Worm (Caenorhabditis elegans) whole organism, early embryonic: ENCODE measurements around the gene Y48B6A.1.

Source experiments
- B0310.2 ChIP-seq: sonication (generic microtip); optimal IDR thresholded peaks from 2 replicates; lab custom pipeline; 2016; ENCODE audit warnings: mild to moderate bottlenecking, missing genetic modification characterization, missing compliant biosample characterization
- F13C5.2 ChIP-seq: sonication (generic microtip); optimal IDR thresholded peaks from 2 replicates; lab custom pipeline; 2017; ENCODE audit warnings: mild to moderate bottlenecking, missing genetic modification characterization, inconsistent platforms, missing compliant biosample characterization
- aly-1 ChIP-seq: sonication (generic microtip); optimal IDR thresholded peaks from 2 replicates; lab custom pipeline; 2016; ENCODE audit warnings: missing genetic modification characterization, missing compliant biosample characterization
- ama-1 ChIP-seq: fragments of 150-350 bp; optimal IDR thresholded peaks from 2 replicates; lab custom pipeline; 2014
- ceh-13 ChIP-seq: fragments of 200-800 bp; sonication (Bioruptor generic); optimal IDR thresholded peaks from 2 replicates; lab custom pipeline; 2018; ENCODE audit warnings: mild to moderate bottlenecking, missing genetic modification characterization, missing compliant biosample characterization
- ceh-36 ChIP-seq: sonication (generic microtip); optimal IDR thresholded peaks from 2 replicates; lab custom pipeline; 2016; ENCODE audit warnings: missing genetic modification characterization, inconsistent platforms, missing compliant biosample characterization
- ets-7 ChIP-seq: sonication (generic microtip); optimal IDR thresholded peaks from 2 replicates; lab custom pipeline; 2016; ENCODE audit warnings: missing genotype, missing genetic modification characterization, missing compliant biosample characterization
- flt-1 ChIP-seq: fragments of 200-800 bp; sonication (Bioruptor generic); IDR thresholded peaks from 2 replicates; pipeline ENCODE4 v1.3.6; 2022; ENCODE audit warnings: missing genetic modification characterization, missing compliant biosample characterization
- hmbx-1 ChIP-seq: sonication (generic microtip); optimal IDR thresholded peaks from 2 replicates; lab custom pipeline; 2016; ENCODE audit warnings: mild to moderate bottlenecking, missing genetic modification characterization, missing compliant biosample characterization
- hmg-4 ChIP-seq: fragments of 200-800 bp; sonication (Bioruptor generic); optimal IDR thresholded peaks from 2 replicates; lab custom pipeline; 2018; ENCODE audit warnings: mild to moderate bottlenecking, missing genetic modification characterization, missing compliant biosample characterization
- hnd-1 ChIP-seq: sonication (generic microtip); optimal IDR thresholded peaks from 2 replicates; lab custom pipeline; 2016; ENCODE audit warnings: missing genetic modification characterization, missing compliant biosample characterization
- pes-1 ChIP-seq: fragments of 200-800 bp; sonication (Bioruptor generic); IDR thresholded peaks from 2 replicates; pipeline ENCODE4 v1.3.6; 2022; ENCODE audit warnings: missing genetic modification reagents, missing genetic modification characterization, missing compliant biosample characterization
- scrt-1 ChIP-seq: fragments of 200-800 bp; sonication (Bioruptor generic); IDR thresholded peaks from 2 replicates; pipeline ENCODE4 v1.3.6; 2022; ENCODE audit warnings: missing genetic modification characterization, missing compliant biosample characterization
- sea-1 ChIP-seq: fragments of 200-800 bp; sonication (Bioruptor generic); conservative IDR thresholded peaks from 2 replicates; pipeline ENCODE4 v1.3.6; 2022; ENCODE audit warnings: missing genetic modification characterization, missing compliant biosample characterization
- tbx-11 ChIP-seq: fragments of 200-800 bp; sonication (Bioruptor generic); IDR thresholded peaks from 2 replicates; pipeline ENCODE4 v1.3.6; 2022; ENCODE audit warnings: missing genetic modification characterization, missing compliant biosample characterization
- tbx-37 ChIP-seq: fragments of 200-800 bp; sonication (Bioruptor generic); conservative IDR thresholded peaks from 2 replicates; pipeline ENCODE4 v1.3.6; 2022; ENCODE audit warnings: missing genetic modification reagents, missing genetic modification characterization, missing compliant biosample characterization
- tra-4 ChIP-seq: sonication (generic microtip); optimal IDR thresholded peaks from 2 replicates; lab custom pipeline; 2017; ENCODE audit warnings: missing genetic modification characterization, missing compliant biosample characterization

Gene Y48B6A.1

ce11 chrII:14175099-14175498 lies 20.9 kb upstream of the Y48B6A.1 start, which contains the start of gene Y48B6A.5:
Y48B6A.5 (minus strand) TSS chrII:14175199.
- TF ChIP-seq tbx-37 (GFP tag; lab: Robert Waterston, UW): no peak
- no peak for TF ChIP-seq ama-1 (lab: Kevin White, UChicago)
- no peak for TF ChIP-seq ceh-36 (tag; lab: Kevin White, UChicago)
- no peak for TF ChIP-seq hnd-1 (tag; lab: Kevin White, UChicago)
- TF ChIP-seq F13C5.2 (tag; lab: Kevin White, UChicago): no peak
- no peak for TF ChIP-seq tbx-11
- TF ChIP-seq hmg-4 (GFP tag; lab: Kevin White, UChicago): no peak
- no peak for TF ChIP-seq B0310.2
- TF ChIP-seq flt-1 (GFP tag; lab: Robert Waterston, UW): no peak
- TF ChIP-seq tra-4: no peak
- TF ChIP-seq sea-1: no peak
- TF ChIP-seq pes-1 (GFP tag; lab: Robert Waterston, UW): no peak
- no peak for TF ChIP-seq scrt-1
- TF ChIP-seq aly-1: no peak
- TF ChIP-seq hmbx-1: no peak
- TF ChIP-seq ceh-13 (GFP tag; lab: Kevin White, UChicago): no peak
- no peak for TF ChIP-seq ets-7 (tag; lab: Kevin White, UChicago)

ce11 chrII:14173176-14173575 lies 19.0 kb upstream of the Y48B6A.1 start:
- TF ChIP-seq hmg-4 (GFP tag; lab: Kevin White, UChicago) (no peak), tbx-11 (no peak), pes-1 (GFP tag; lab: Robert Waterston, UW) (no peak), tbx-37 (GFP tag; lab: Robert Waterston, UW) (no peak), ceh-36 (tag; lab: Kevin White, UChicago) (no peak), ceh-13 (GFP tag; lab: Kevin White, UChicago) (no peak), aly-1 (no peak), B0310.2 (no peak), F13C5.2 (tag; lab: Kevin White, UChicago) (no peak), hmbx-1 (no peak), sea-1 (no peak), hnd-1 (tag; lab: Kevin White, UChicago) (no peak), ets-7 (tag; lab: Kevin White, UChicago) (no peak), tra-4 (no peak), scrt-1 (no peak), ama-1 (lab: Kevin White, UChicago) (no peak), flt-1 (GFP tag; lab: Robert Waterston, UW) (no peak)

- no peak for TF ChIP-seq sea-1
- TF ChIP-seq ceh-13 (GFP tag; lab: Kevin White, UChicago): no peak
- TF ChIP-seq tbx-37 (GFP tag; lab: Robert Waterston, UW): no peak
- no peak for TF ChIP-seq ets-7 (tag; lab: Kevin White, UChicago)
- no peak for TF ChIP-seq F13C5.2 (tag; lab: Kevin White, UChicago)
- TF ChIP-seq hmg-4 (GFP tag; lab: Kevin White, UChicago): no peak
- no peak for TF ChIP-seq flt-1 (GFP tag; lab: Robert Waterston, UW)
- TF ChIP-seq hnd-1 (tag; lab: Kevin White, UChicago): no peak
- no peak for TF ChIP-seq ceh-36 (tag; lab: Kevin White, UChicago)
- no peak for TF ChIP-seq scrt-1
- TF ChIP-seq aly-1: no peak
- no peak for TF ChIP-seq pes-1 (GFP tag; lab: Robert Waterston, UW)
- TF ChIP-seq hmbx-1: no peak
- no peak for TF ChIP-seq tbx-11
- no peak for TF ChIP-seq ama-1 (lab: Kevin White, UChicago)
- TF ChIP-seq tra-4: no peak
- no peak for TF ChIP-seq B0310.2
Observed at ce11 chrII:14171558-14171957, 17.4 kb upstream of the Y48B6A.1 start, which contains the start of gene eat-2. eat-2 (minus strand) TSS chrII:14171658.

ce11 chrII:14165430-14165929 lies 11.3 kb upstream of the Y48B6A.1 start:
- 0 out of 2 replicates have a peak, but pooled peaks have one; percentile 56 for TF ChIP-seq scrt-1
- no peak for TF ChIP-seq sea-1

DNA sequence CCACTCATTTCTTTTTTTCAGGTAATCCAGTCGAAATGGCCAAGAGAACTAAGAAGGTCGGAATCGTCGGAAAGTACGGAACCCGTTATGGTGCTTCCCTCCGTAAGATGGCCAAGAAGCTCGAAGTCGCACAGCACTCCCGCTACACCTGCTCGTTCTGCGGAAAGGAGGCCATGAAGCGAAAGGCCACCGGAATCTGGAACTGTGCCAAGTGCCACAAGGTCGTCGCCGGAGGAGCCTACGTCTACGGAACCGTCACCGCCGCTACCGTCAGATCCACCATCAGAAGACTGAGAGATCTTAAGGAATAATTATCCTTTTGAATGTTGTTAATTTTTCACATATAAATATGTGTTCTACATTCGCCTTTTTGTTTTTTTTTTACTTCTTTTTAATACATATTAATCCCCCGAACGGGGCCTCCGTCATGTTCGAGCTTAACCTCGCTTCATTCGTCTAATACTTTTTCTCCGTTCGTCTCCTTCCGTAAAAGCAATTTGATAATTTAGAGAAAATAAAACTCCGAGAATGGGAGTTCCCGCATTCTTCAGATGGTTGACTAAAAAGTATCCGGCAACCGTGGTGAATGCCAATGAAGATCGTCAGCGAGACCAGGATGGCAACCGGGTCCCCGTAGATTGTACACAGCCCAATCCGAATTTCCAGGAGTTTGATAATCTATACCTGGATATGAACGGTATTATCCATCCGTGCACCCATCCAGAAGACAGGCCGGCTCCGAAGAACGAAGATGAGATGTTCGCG lies 1.3 kb upstream of the Y48B6A.1 start, which contains the start of the genes rpl-43 and xrn-2:
TSS of gene rpl-43 (plus strand) at position 36 of the 765 bp plus-strand sequence.
TSS of gene xrn-2 (plus strand) at position 510 of the 765 bp plus-strand sequence.
- TF ChIP-seq scrt-1: 0 out of 2 replicates have a peak, but pooled peaks have one; percentile 20
- peak; percentile 49 for TF ChIP-seq ama-1 (lab: Kevin White, UChicago)
- no peak for TF ChIP-seq ceh-36 (tag; lab: Kevin White, UChicago)

- TF ChIP-seq flt-1 (GFP tag; lab: Robert Waterston, UW) (no peak), ama-1 (lab: Kevin White, UChicago) (no peak), tbx-37 (GFP tag; lab: Robert Waterston, UW) (no peak), ceh-36 (tag; lab: Kevin White, UChicago) (no peak), scrt-1 (no peak), tbx-11 (no peak), aly-1 (no peak), hnd-1 (tag; lab: Kevin White, UChicago) (no peak), F13C5.2 (tag; lab: Kevin White, UChicago) (no peak), hmg-4 (GFP tag; lab: Kevin White, UChicago) (no peak)
Observed at ce11 chrII:14152274-14152673, 1.9 kb downstream of the Y48B6A.1 start.

DNA sequence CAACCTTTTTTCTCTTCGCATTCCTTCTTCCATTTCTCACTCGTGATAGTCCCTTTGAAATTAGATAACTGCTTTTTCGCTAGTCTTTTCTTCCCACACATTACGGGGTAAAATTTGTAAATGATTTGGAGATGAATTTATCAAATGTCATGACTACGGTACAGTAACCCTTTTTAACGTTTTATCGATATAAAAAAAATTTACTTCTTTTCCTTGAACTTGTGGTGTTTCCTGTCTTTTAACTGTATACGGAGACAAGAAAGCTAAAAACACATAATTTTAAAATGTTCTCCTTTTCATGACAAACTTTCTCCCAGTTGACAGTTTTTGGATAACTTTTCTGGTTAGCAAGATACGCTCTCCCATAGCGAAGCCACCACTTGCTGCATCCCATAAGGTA lies 4.1 kb downstream of the Y48B6A.1 start, which contains the start of gene W03H9.1:
TSS of gene W03H9.1 (minus strand) at position 101 of the 400 bp plus-strand sequence.
- TF ChIP-seq ets-7 (tag; lab: Kevin White, UChicago): no peak
- no peak for TF ChIP-seq B0310.2
- no peak for TF ChIP-seq tbx-37 (GFP tag; lab: Robert Waterston, UW)
- no peak for TF ChIP-seq ceh-36 (tag; lab: Kevin White, UChicago)
- no peak for TF ChIP-seq tbx-11
- no peak for TF ChIP-seq ama-1 (lab: Kevin White, UChicago)
- no peak for TF ChIP-seq F13C5.2 (tag; lab: Kevin White, UChicago)
- TF ChIP-seq pes-1 (GFP tag; lab: Robert Waterston, UW): no peak
- TF ChIP-seq hmg-4 (GFP tag; lab: Kevin White, UChicago): no peak
- no peak for TF ChIP-seq sea-1
- TF ChIP-seq ceh-13 (GFP tag; lab: Kevin White, UChicago): no peak
- TF ChIP-seq tra-4: no peak
- no peak for TF ChIP-seq flt-1 (GFP tag; lab: Robert Waterston, UW)
- no peak for TF ChIP-seq aly-1
- no peak for TF ChIP-seq scrt-1
- TF ChIP-seq hnd-1 (tag; lab: Kevin White, UChicago): no peak
- no peak for TF ChIP-seq hmbx-1
